Worm (Caenorhabditis elegans) whole organism, dauer: ENCODE results near the gene F55G7.4.

Experiments
- unc-62 ChIP-seq: sonication (generic microtip); optimal IDR thresholded peaks from 2 replicates; lab custom pipeline; 2017; ENCODE audit warnings: missing biosample characterization, missing genetic modification reagents, missing genetic modification characterization

F55G7.4 gene

DNA sequence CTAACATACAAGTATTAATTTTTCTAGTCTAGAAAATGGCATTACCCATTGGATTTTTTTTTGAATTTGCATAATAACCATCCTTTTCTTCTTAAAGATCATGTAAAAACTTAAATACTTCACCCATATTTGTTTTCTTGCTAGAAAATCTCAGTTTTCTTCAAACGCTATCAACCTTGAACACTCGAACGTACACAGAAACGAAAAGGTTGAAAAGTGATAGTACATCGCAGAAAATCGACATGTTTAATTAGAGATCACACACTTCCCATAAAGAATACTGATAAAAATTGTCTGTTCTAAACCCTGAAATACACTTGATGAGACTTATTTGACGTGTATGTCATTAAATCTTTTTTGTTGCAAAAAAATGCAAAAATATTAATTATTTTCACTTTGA is at the start of gene F55G7.4:
TSS of gene F55G7.4 (plus strand) at position 301 of the 400 bp plus-strand sequence.
- TF ChIP-seq unc-62 = no peak

DNA sequence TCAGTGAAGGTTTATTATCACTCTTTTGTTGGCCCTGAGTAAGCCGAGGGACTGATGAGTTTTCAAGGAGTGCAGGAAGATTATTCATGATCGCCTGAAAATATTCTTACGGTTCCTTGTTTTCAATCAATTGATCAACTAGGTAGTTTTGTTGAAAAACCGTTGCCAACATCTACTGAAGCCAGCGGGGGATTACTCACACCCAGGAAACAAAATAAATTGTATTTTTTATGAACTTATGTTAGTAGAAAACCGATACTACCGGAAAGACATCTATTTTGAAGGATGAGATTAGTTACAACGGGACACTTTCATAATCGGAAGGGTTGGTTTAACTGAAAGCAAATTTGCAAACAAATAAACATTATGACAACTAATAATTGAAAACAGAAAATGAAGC is 49.6 kb upstream of the F55G7.4 start, which contains the start of gene Y62H9A.2:
TSS of gene Y62H9A.2 (minus strand) at position 101 of the 400 bp plus-strand sequence.
- no peak for TF ChIP-seq unc-62

DNA sequence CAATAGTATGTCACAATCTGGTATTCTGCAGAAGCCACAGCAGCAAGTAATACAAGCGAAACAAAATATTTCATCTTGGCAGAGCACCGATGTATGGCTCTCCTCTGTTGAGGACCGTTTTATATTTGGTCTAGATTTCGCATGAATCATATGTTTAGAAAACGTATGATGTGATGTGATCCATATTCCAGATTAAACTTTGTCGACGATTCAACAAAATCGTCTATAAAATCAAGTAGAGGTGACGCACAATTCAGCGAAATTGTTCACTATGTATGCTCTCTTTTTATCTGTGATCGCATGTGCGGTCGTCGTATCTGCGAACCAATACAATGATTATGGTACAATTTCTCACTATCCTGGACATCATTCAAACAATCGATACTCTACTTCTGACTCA is 47.8 kb upstream of the F55G7.4 start, which contains the start of the genes Y62H9A.3 and Y62H9A.4:
TSS of gene Y62H9A.3 (minus strand) at position 101 of the 400 bp plus-strand sequence.
TSS of gene Y62H9A.4 (plus strand) at position 256 of the 400 bp plus-strand sequence.
- TF ChIP-seq unc-62 = no peak

DNA sequence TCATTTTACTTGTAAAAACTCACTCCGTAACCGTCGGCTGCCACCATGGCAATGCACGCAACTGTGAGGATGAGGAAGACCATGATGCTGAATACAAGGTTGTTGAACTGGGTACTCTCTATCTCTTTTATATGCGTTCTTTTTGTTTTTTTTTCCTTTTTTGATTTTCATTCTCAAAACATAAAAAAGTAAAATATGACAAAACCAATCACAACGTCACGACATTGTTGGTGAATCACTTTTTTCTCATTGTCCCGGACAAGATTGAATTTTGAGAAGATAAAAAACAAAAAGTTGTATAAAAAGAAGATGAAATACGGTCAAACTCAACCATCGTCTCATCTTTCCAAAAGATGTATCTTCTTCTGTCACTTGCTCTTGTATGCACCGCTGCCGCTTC is 44.9 kb upstream of the F55G7.4 start, which contains the start of the genes Y62H9A.5 and ule-5:
TSS of gene Y62H9A.5 (minus strand) at position 101 of the 400 bp plus-strand sequence.
TSS of gene ule-5 (plus strand) at position 328 of the 400 bp plus-strand sequence.
- no peak for TF ChIP-seq unc-62

DNA sequence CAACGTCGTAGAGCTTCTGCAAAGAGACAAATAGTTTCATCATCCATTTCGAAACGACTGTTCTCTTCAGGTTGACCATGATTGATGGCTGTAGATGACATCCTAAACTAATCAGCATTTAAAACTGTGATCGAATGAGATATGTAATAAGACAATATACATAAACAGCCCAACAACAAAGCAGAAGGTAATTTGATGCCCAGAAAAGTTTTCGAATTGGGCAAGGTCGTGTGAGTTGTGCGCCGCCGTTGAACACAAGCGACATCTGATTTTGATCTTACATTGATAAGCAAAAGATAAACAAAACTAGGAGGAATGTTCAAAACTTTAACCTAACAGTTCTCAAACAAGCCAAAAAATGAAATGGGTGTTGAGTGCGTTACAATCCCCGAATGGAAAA is 42.1 kb upstream of the F55G7.4 start, which contains the start of gene Y62H9A.7:
TSS of gene Y62H9A.7 (minus strand) at position 101 of the 400 bp plus-strand sequence.
- TF ChIP-seq unc-62 = no peak

DNA sequence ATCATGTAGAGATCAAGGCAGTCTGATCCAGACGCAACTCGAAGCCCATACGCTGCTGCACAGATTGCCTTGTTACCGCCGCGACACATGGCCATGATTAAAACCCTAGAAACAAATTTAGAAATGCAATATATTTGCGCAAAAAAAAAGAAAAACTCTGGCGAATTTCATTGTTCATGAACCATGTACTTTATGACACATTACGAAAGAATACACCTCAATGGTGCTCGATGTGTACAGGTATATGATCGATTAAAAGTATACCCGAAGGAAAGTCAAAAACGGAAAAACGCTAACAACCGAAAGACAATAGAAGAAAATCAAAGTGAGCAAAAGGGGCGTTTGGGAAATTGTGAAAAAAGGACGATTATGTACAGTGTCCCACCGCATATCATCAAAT is 35.4 kb upstream of the F55G7.4 start, which contains the start of gene Y62H9A.8:
TSS of gene Y62H9A.8 (minus strand) at position 101 of the 400 bp plus-strand sequence.
- no peak for TF ChIP-seq unc-62

DNA sequence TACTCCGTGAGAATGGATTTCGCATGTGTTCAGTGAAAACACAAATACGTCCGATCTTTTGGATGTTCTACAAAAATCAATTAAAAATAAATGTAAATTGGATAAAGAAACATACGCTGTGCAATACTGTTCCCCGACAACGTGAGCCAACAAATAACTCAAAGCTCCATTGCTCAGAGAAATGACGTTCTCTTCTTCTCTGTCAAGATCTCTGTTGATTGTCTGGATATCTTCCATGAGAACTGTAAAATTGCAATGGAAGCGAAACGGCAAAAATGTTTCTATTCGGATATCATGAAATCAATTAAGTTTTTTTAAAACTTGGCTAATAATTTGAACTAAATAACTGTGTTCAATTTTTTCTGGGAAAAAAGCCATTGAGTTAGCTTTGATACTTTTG is 31.0 kb upstream of the F55G7.4 start:
- TF ChIP-seq unc-62 = no peak

DNA sequence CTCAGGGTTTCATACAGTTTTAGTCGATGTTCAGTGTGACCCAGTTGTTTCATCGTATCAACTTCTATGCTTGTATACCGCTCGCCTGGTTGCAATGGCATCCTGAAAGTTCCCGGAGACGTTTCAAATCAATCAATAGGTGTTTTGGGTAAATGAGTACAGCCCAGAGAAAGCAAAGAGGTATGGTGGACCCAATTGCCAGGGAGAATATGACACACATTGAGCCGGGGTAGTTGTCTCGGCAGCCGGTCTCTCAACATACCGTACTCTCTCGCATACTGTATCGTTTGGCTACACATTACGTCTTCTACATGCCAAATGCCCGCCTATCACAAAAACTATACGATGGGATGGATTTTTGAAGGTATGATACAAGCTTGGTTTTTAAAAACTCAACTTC is 29.6 kb upstream of the F55G7.4 start, which contains the start of gene Y62H9A.9:
TSS of gene Y62H9A.9 (minus strand) at position 101 of the 400 bp plus-strand sequence.
- TF ChIP-seq unc-62 = no peak

DNA sequence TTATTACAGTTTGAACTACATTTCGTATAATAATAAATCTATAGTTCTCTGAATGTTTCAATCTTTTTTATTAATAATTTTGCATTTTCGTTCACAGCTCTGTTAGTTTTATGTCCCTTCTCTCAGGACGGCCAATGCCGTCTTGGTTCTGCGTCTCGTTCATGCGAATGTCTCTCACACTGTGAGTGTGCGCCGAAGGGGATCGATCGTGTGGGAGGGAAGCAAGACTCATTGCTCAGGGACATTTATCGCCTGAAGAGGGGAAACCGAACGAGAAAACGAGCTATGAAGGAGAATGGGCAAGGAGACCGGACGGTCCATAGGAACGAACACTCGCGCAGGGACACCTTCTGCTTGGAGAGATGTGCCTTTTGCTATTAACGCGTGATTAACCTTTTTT is 28.7 kb upstream of the F55G7.4 start:
- no peak for TF ChIP-seq unc-62

DNA sequence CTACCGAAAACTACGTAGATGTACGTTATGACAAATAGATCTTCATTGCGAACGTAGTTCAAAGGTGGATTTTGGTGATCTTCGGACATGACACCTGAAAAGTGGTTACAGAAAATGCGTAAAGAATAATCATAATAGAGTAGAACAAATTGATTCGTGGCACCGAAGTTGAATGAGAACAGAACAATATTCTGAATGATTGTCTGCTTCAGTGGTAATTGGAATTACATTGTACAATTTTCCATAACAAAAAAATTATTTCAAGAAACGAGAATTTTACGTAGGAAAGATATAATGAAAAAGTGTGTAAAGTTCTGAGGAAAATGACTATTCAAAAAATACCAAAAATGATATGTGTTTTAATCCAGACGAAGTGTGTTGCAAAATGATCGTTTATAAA is 25.0 kb upstream of the F55G7.4 start, which contains the start of gene Y62H9A.10:
TSS of gene Y62H9A.10 (minus strand) at position 101 of the 400 bp plus-strand sequence.
- TF ChIP-seq unc-62 = no peak

DNA sequence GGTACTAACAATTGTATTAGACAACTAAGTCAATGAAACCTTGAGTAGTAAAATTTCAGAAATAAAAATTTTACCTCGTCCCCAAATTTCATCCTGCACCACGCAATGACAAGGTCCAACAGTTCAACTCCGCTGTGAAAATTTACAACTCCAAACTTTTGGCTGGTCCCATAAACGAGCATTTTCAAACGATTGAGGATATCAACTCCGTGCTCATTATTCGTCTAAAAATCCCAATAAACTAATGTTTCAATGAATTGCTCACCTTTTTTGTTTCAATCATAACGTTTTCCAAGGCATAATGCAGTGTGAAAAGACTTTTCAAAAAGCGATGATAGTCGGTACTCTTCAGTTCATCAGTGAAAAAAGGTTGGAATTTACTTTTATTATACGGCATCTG is 21.1 kb upstream of the F55G7.4 start:
- no peak for TF ChIP-seq unc-62

DNA sequence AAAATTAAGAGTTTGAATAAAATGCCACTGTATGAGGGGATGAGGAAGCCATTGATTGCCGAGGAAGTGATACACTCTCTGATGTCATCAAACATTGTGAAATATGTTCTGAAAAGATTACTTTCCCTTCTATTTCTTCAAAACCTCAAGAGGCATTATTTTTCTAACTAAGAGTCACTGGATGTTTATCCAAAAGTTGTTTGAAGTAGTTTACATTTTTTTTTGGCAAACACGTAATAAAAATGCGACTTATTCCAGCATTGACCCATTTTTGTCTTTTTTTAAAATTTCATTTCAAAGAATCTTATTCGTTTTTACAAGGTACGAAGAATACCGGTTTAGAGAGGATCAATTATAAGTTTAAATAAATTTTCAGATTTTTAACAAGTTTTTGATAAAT is 20.4 kb upstream of the F55G7.4 start, which contains the start of gene Y62H9A.11:
TSS of gene Y62H9A.11 (minus strand) at position 101 of the 400 bp plus-strand sequence.
- TF ChIP-seq unc-62 = no peak

DNA sequence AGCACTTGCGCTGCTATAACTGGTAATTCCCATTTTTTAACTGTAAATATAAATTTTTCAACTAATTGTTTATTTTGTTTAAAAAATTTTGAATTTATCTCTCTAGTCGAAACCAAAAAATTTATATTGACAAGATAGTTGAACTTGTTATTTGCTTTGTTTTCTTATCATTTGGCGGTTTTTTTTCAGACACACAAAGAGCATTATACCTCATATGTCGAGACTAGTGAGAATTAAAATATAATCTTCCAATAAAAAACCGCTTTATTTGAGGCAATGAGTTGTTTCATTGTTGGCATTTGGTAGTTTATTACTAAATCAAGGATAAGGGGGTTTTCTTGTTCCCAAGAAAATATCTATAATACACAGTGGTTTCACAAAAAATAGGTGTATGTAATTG is 19.5 kb upstream of the F55G7.4 start:
- no peak for TF ChIP-seq unc-62

DNA sequence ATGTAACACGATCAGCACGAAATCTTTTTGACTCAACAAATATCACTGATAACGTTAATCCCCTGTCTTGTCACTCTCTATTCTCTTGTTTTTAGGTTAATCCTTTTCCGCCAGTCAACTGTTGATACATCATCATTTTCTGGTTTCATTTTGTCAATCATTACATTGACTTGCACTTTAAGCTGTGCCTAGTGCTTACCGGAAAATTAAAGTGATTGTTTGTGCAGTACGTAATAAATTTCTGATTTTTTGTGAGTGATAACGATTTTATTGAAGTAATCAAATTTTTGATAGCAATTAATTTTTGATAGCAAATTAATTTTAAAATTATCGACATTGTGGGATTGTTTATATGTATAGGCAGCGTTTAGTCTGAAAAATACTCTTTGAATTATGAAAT is 18.5 kb upstream of the F55G7.4 start:
- TF ChIP-seq unc-62 = no peak

DNA sequence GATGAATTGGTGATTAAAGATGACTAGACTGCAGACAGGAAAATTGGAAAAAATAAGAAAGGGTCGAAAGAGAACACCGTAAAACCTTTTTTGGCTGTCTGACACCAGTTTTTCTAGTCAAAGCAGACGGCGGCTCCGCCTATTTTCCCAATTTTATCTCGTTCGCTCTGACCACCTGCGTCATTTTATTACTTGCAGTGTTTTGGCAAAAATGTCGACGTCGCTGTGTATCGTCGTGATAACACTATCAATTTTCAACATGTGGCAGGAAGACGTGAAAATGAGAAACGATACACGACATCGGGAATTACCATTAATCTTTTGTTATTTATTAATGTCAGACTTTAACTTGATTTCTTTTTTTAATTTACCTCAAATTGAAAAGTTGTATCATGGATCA is 17.6 kb upstream of the F55G7.4 start, which contains the start of gene Y62H9A.15:
TSS of gene Y62H9A.15 (minus strand) at position 100 of the 400 bp plus-strand sequence.
- TF ChIP-seq unc-62 = no peak

DNA sequence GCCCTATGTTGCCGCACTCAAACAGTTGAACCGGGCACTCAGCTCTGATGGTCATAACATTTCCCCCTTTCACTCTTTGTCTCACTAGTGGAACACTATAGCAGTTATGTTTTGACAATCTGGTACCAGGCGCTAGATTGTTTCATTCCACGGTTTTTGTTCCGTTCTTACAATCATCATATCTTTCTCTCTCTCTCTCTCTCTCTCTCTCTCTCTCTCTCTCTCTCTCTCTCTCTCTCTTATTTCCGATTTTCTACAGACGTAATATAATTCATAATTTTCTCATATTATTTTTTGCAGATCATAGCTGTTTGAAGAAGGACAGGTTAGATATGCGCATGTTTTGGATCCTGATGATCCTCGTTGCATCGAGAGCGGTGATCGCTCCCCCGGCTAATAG is 13.9 kb upstream of the F55G7.4 start, which contains the start of gene Y62H9A.12:
TSS of gene Y62H9A.12 (plus strand) at position 301 of the 400 bp plus-strand sequence.
- TF ChIP-seq unc-62 = no peak

DNA sequence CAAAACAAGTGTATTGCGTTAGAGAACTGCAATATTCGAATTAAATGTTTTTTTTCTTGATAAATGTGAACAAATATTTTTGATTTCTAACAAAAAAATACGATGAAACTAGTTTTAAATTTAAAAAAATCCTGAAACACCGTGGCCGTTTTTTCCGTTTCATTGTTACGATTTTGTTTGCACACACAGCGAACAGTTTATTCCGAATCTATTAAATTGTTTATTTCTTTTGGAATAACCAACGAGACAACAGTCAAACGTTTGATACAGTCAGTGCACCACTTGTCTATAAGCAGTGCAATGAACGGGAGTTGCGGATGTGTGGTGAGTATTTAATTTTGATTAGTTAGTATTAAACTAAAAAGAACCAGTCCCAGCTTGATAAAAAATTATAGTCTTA is 11.0 kb upstream of the F55G7.4 start, which contains the start of gene Y62H9A.13:
TSS of gene Y62H9A.13 (plus strand) at position 301 of the 400 bp plus-strand sequence.
- TF ChIP-seq unc-62 = no peak

DNA sequence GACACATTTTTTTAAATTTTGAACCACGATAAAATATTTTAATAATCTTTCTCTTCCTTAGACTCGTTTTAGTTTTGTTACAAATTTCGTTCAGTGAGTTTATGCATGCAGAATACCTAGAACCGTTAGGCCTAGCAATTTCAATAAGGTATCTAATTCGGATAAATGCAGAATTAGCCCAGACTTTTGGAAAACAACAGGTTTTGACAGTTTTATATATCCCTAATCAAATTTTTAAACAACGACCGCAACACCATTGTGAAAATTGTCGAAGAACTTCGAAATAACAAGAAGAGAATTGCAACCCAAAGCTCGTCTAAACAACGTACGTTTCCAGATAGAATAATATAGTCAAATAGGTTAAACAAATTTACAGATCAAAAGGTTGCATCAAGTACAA is 9.7 kb upstream of the F55G7.4 start, which contains the start of gene Y62H9A.16:
TSS of gene Y62H9A.16 (plus strand) at position 301 of the 400 bp plus-strand sequence.
- no peak for TF ChIP-seq unc-62
